Fruit fly (Drosophila melanogaster): ENCODE results near the gene Dbct.

Gene Dbct

dm6 chrX:15084580-15085138 lies 1.3 kb upstream of the Dbct start, which contains the start of gene Cox17 (continued):
- TF ChIP-seq dati (GFP tag; IDR thresholded peaks at IDR 0.05) (0 out of 2 replicates have a peak, but pooled peaks have one; percentile 25), knrl (GFP tag; IDR thresholded peaks at IDR 0.05; ENCODE audit: partially characterized antibody) (peak; percentile 78; the same call in 2 of the 3 replicates), CG43689 (GFP tag; IDR thresholded peaks at IDR 0.05) (no peak), trh (GFP tag; optimal IDR thresholded peaks at IDR 0.05) (peak; percentile 73), fru (optimal IDR thresholded peaks at IDR 0.05) (no peak), CG33213 (GFP tag; optimal IDR thresholded peaks at IDR 0.05) (peak; percentile 16), Aef1 (GFP tag; IDR thresholded peaks at IDR 0.05) (peak; percentile 69), CG11085 (GFP tag; IDR thresholded peaks at IDR 0.05) (0 out of 2 replicates have a peak, but pooled peaks have one; percentile 42), Dref (GFP tag; IDR thresholded peaks at IDR 0.05) (peak; percentile 49), Dip3 (GFP tag; optimal IDR thresholded peaks at IDR 0.05) (peak; percentile 49), da (GFP tag; optimal IDR thresholded peaks at IDR 0.05) (no peak), CG10267 (tag; optimal IDR thresholded peaks at IDR 0.05) (peak; percentile 88), CG12942 (GFP tag; optimal IDR thresholded peaks at IDR 0.05) (peak; percentile 72), CG30403 (GFP tag; optimal IDR thresholded peaks at IDR 0.05) (peak; percentile 93), corto (GFP tag; optimal IDR thresholded peaks at IDR 0.05) (no peak), Vsx1 (GFP tag; optimal IDR thresholded peaks at IDR 0.05) (peak; percentile 70), Bteb2 (GFP tag; optimal IDR thresholded peaks at IDR 0.05) (peak; percentile 41), bowl (GFP tag; IDR thresholded peaks at IDR 0.05) (no peak), CG9876 (GFP tag; optimal IDR thresholded peaks at IDR 0.05) (peak; percentile 57), Dp (GFP tag; optimal IDR thresholded peaks at IDR 0.05) (peak; percentile 19), vfl (GFP tag; optimal IDR thresholded peaks at IDR 0.05) (peak; percentile 73), Neu2 (GFP tag; optimal IDR thresholded peaks at IDR 0.05; ENCODE audit: borderline replicate concordance) (no peak), CG18011 (GFP tag; optimal IDR thresholded peaks at IDR 0.05) (peak; percentile 57), ken (GFP tag; IDR thresholded peaks at IDR 0.05) (peak; percentile 69; the same call in 2 of the 3 replicates), wek (GFP tag; optimal IDR thresholded peaks at IDR 0.05) (no peak), Mrtf (GFP tag; IDR thresholded peaks at IDR 0.05) (peak; percentile 64; the same call in 2 of the 3 replicates), CG3838 (GFP tag; optimal IDR thresholded peaks at IDR 0.05) (peak; percentile 30), CG2889 (GFP tag; IDR thresholded peaks at IDR 0.05) (0 out of 3 replicates have a peak, but pooled peaks have one; percentile 40), C15 (GFP tag; IDR thresholded peaks at IDR 0.05) (no peak), pros (GFP tag; optimal IDR thresholded peaks at IDR 0.05) (no peak), odd (GFP tag; optimal IDR thresholded peaks at IDR 0.05) (peak; percentile 63), Nf-YB (GFP tag; optimal IDR thresholded peaks at IDR 0.05) (peak; percentile 53), CG9817 (tag; optimal IDR thresholded peaks at IDR 0.05) (peak; percentile 83), CG2712 (tag; optimal IDR thresholded peaks at IDR 0.05) (peak; percentile 84), CG11695 (GFP tag; IDR thresholded peaks at IDR 0.05) (peak; percentile 71; the same call in 2 of the 3 replicates), CG10565 (GFP tag; optimal IDR thresholded peaks at IDR 0.05) (no peak), CG16863 (GFP tag; optimal IDR thresholded peaks at IDR 0.05) (peak; percentile 33), CG17612 (GFP tag; IDR thresholded peaks at IDR 0.05) (no peak), slbo (GFP tag; IDR thresholded peaks at IDR 0.05) (peak; percentile 80), sr (GFP tag; IDR thresholded peaks at IDR 0.05) (no peak), Xbp1 (GFP tag; optimal IDR thresholded peaks at IDR 0.05) (peak; percentile 86), sim (GFP tag; IDR thresholded peaks at IDR 0.05) (no peak), NFAT (GFP tag; IDR thresholded peaks at IDR 0.05) (peak; percentile 56), CG32772 (GFP tag; IDR thresholded peaks at IDR 0.05) (peak; percentile 60; the same call in 1 of the 2 replicates), esg (GFP tag; conservative IDR thresholded peaks at IDR 0.05) (peak; percentile 61), CG10366 (GFP tag; IDR thresholded peaks at IDR 0.05) (peak; percentile 66), Kr (GFP tag; optimal IDR thresholded peaks at IDR 0.05) (no peak), CG8359 (GFP tag; optimal IDR thresholded peaks at IDR 0.05; ENCODE audit: borderline replicate concordance) (no peak), CHES-1-like (GFP tag; optimal IDR thresholded peaks at IDR 0.05) (peak; percentile 10), CG3847 (GFP tag; IDR thresholded peaks at IDR 0.05) (peak; percentile 83), Gsc (GFP tag; IDR thresholded peaks at IDR 0.05) (no peak)

Data from whole organism, embryonic.